Fruit fly (Drosophila melanogaster): ENCODE results near the gene CG33783.

The CG33783 gene

dm6 chr3R:10095052-10095451 lies 28.5 kb downstream of the CG33783 start:
- TF ChIP-seq ATbp (GFP tag; optimal IDR thresholded peaks at IDR 0.05) (no peak), hbn (GFP tag; IDR thresholded peaks at IDR 0.05; ENCODE audit: partially characterized antibody) (no peak), CG4404 (GFP tag; IDR thresholded peaks at IDR 0.05) (no peak), chinmo (GFP tag; IDR thresholded peaks at IDR 0.05; ENCODE audit: partially characterized antibody) (0 out of 4 replicates have a peak, but pooled peaks have one; percentile 13), CG6254 (GFP tag; optimal IDR thresholded peaks at IDR 0.05) (no peak), CG4282 (GFP tag; optimal IDR thresholded peaks at IDR 0.05) (no peak), CG11696 (GFP tag; IDR thresholded peaks at IDR 0.05) (no peak), Rx (GFP tag; IDR thresholded peaks at IDR 0.05) (no peak), twi (tag; optimal IDR thresholded peaks at IDR 0.05) (no peak), luna (GFP tag; optimal IDR thresholded peaks at IDR 0.05) (no peak), sr (GFP tag; IDR thresholded peaks at IDR 0.05) (peak; percentile 95), CG5180 (GFP tag; optimal IDR thresholded peaks at IDR 0.05) (no peak), gsb (GFP tag; IDR thresholded peaks at IDR 0.05) (no peak), z (GFP tag; IDR thresholded peaks at IDR 0.05) (no peak), CG1602 (GFP tag; optimal IDR thresholded peaks at IDR 0.05) (no peak), seq (GFP tag; IDR thresholded peaks at IDR 0.05) (no peak), dysf (GFP tag; IDR thresholded peaks at IDR 0.05) (no peak), so (GFP tag; IDR thresholded peaks at IDR 0.05) (no peak), vnd (GFP tag; IDR thresholded peaks at IDR 0.05; ENCODE audit: partially characterized antibody) (no peak), cas (GFP tag; IDR thresholded peaks at IDR 0.05) (no peak), Pdp1 (GFP tag; optimal IDR thresholded peaks at IDR 0.05) (peak in 1 of 2 experiments; percentile 8), Camta (GFP tag; optimal IDR thresholded peaks at IDR 0.05) (no peak), ems (GFP tag; optimal IDR thresholded peaks at IDR 0.05) (no peak), CG4820 (GFP tag; optimal IDR thresholded peaks at IDR 0.05) (no peak), CG30403 (GFP tag; optimal IDR thresholded peaks at IDR 0.05) (no peak), vfl (GFP tag; optimal IDR thresholded peaks at IDR 0.05) (no peak), cg (GFP tag; optimal IDR thresholded peaks at IDR 0.05) (peak; percentile 25), Med (GFP tag) (peak; percentile 48), CG8765 (GFP tag; IDR thresholded peaks at IDR 0.05) (no peak), MBD-R2 (GFP tag; IDR thresholded peaks at IDR 0.05) (no peak), tll (GFP tag; optimal IDR thresholded peaks at IDR 0.05) (no peak), CG3847 (GFP tag; IDR thresholded peaks at IDR 0.05) (0 out of 2 replicates have a peak, but pooled peaks have one; percentile 8), sqz (GFP tag; optimal IDR thresholded peaks at IDR 0.05) (no peak), BtbVII (GFP tag; optimal IDR thresholded peaks at IDR 0.05) (no peak)

DNA sequence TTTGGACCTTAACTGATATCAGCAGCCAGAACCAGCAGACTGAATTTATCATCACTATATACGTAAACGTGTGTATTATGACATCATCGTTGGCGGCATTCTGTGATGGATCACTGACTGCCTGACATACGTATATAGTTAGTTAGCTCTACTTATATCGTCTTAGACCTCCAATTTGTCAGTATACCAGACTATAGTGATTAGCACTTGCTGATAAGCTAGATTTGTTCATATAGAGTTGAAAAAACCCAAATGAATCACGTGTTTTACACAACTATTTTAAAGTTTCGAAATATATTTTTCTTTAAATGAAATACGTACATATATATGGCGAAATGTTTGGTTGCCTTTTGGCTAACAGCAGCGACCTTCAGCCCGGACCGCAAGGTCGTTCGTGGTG lies 29.2 kb downstream of the CG33783 start:
- TF ChIP-seq ci (GFP tag; IDR thresholded peaks at IDR 0.05), result 0 out of 3 replicates have a peak, but pooled peaks have one; percentile 24
- TF ChIP-seq CG3281 (GFP tag; optimal IDR thresholded peaks at IDR 0.05), result peak; percentile 0
- TF ChIP-seq CG34376 (GFP tag; optimal IDR thresholded peaks at IDR 0.05), result peak; percentile 24
- peak in 1 of 2 experiments; percentile 19 for TF ChIP-seq Pdp1 (GFP tag; optimal IDR thresholded peaks at IDR 0.05)
- no peak for TF ChIP-seq fd3F (GFP tag; optimal IDR thresholded peaks at IDR 0.05)
- peak; percentile 54 for TF ChIP-seq cwo (GFP tag; optimal IDR thresholded peaks at IDR 0.05)
- no peak for TF ChIP-seq CG11398 (GFP tag; optimal IDR thresholded peaks at IDR 0.05)
- peak; percentile 14 for TF ChIP-seq lab (GFP tag; optimal IDR thresholded peaks at IDR 0.05)
